Worm (Caenorhabditis elegans) whole organism, young adult: ENCODE measurements around the gene cylc-1.

Experiments
- nhr-27 ChIP-seq: fragments of 200-800 bp; sonication (Bioruptor generic); optimal IDR thresholded peaks from 2 replicates; lab custom pipeline; 2018; ENCODE audit warnings: mild to moderate bottlenecking, missing genetic modification characterization, moderate library complexity, missing compliant biosample characterization
- snpc-3.4 ChIP-seq: sonication (generic microtip); optimal IDR thresholded peaks from 2 replicates; lab custom pipeline; 2017; ENCODE audit warnings: missing genetic modification characterization, mild to moderate bottlenecking, missing compliant biosample characterization, antibody characterized with exemption, moderate library complexity, missing genotype, missing genetic modification reagents
- zim-3 ChIP-seq: sonication (generic microtip); optimal IDR thresholded peaks from 2 replicates; lab custom pipeline; 2017; ENCODE audit warnings: mild to moderate bottlenecking, missing genetic modification characterization, moderate library complexity, missing compliant biosample characterization

ce11 chrIV:5186480-5187205, 38.9 kb downstream of the cylc-1 start, which contains the start of the genes W03F8.6 and mtrf-1L:
- TF ChIP-seq nhr-27 (tag; lab: Kevin White, UChicago) = no peak
- no peak for TF ChIP-seq snpc-3.4
- no peak for TF ChIP-seq zim-3 (tag; lab: Kevin White, UChicago)
